Worm (Caenorhabditis elegans): ENCODE data around the gene fem-2.

ce11 chrIII:605415-606054 lies 28.9 kb downstream of the fem-2 start, which contains the start of the genes Y55B1AR.4 and ttr-7:
- TF ChIP-seq ama-1 (optimal IDR thresholded peaks at IDR 0.05) (no peak), nhr-76 (tag; optimal IDR thresholded peaks at IDR 0.05) (no peak), fos-1 (tag; optimal IDR thresholded peaks at IDR 0.05) (no peak), nhr-12 (tag; optimal IDR thresholded peaks at IDR 0.05) (no peak), daf-12 (tag; optimal IDR thresholded peaks at IDR 0.05) (no peak), aly-2 (tag; optimal IDR thresholded peaks at IDR 0.05) (no peak), skn-1 (tag; optimal IDR thresholded peaks at IDR 0.05) (no peak), lin-15B (tag; optimal IDR thresholded peaks at IDR 0.05) (no peak)
